Fruit fly (Drosophila melanogaster): ENCODE data around the gene CG17121.

DNA sequence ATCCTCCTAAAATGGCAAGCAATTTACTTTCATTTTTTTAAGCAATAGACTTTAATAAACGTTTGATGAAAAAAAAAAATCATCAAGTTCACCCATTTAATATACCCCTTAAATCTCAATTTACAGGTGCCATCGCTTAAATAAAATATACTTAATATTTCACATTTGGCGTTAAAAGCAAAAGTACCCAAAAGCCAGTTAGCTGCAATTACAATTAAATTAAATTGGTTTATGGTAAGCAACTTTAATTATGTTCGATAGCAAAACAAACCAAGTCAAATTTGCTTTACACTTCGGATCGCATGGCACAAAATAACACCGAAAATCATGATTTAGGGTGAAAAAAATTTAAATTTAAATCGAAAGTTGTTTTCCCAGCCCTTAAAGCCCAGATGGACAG is 6.1 kb downstream of the CG17121 start, which contains the start of gene CG13838:
- TF ChIP-seq CG11762 (GFP tag; optimal IDR thresholded peaks at IDR 0.05; ENCODE audit: insufficient read depth) (no peak), CG34406 (GFP tag; optimal IDR thresholded peaks at IDR 0.05) (no peak), CG1621 (tag; optimal IDR thresholded peaks at IDR 0.05) (no peak), Met (GFP tag; optimal IDR thresholded peaks at IDR 0.05) (no peak), Hr38 (GFP tag; optimal IDR thresholded peaks at IDR 0.05) (no peak), fd59A (GFP tag; optimal IDR thresholded peaks at IDR 0.05) (no peak), vri (GFP tag; optimal IDR thresholded peaks at IDR 0.05) (no peak), CG4318 (GFP tag; optimal IDR thresholded peaks at IDR 0.05) (no peak), spab (GFP tag; optimal IDR thresholded peaks at IDR 0.05) (no peak), dac (GFP tag; optimal IDR thresholded peaks at IDR 0.05) (no peak), CG9139 (GFP tag; optimal IDR thresholded peaks at IDR 0.05) (no peak)

All from whole organism, prepupa.